Fruit fly (Drosophila melanogaster) whole organism, embryonic: Measurements from ENCODE around the gene mAChR-C.
A peak's percentile ranks its signal among the peaks of the same experiment; 100 is the strongest.

Experiments
- Atf6 ChIP-seq: fragments of 200-800 bp; sonication (Bioruptor generic); IDR thresholded peaks from 2 replicates; pipeline ENCODE4 v1.3.6; 2022; ENCODE audit warnings: missing biosample characterization, missing genetic modification characterization
- Awh ChIP-seq: fragments of 200-800 bp; sonication (Bioruptor generic); IDR thresholded peaks from 2 replicates; pipeline ENCODE4, ENCODE4 v1.3.6; 2022; ENCODE audit warnings: missing biosample characterization, missing genetic modification characterization
- BtbVII ChIP-seq: fragments of 200-800 bp; sonication (Bioruptor generic); optimal IDR thresholded peaks from 3 replicates; lab custom pipeline; 2017; ENCODE audit warnings: missing biosample characterization, mild to moderate bottlenecking, missing genetic modification characterization
- CG10147 ChIP-seq: fragments of 200-800 bp; sonication (Bioruptor generic); optimal IDR thresholded peaks from 2 replicates; lab custom pipeline; 2019; ENCODE audit warnings: missing biosample characterization, mild to moderate bottlenecking, missing genetic modification characterization, moderate library complexity
- CG11247 ChIP-seq: fragments of 200-800 bp; sonication (Bioruptor generic); IDR thresholded peaks from 2 replicates; pipeline ENCODE4 v1.3.6; 2022; ENCODE audit warnings: missing biosample characterization, missing genetic modification characterization
- CG12391 ChIP-seq: fragments of 200-800 bp; sonication (Bioruptor generic); optimal IDR thresholded peaks from 3 replicates; lab custom pipeline; 2018; ENCODE audit warnings: missing biosample characterization, mild to moderate bottlenecking, missing genetic modification characterization, moderate library complexity
- CG15696 ChIP-seq: fragments of 200-800 bp; sonication (Bioruptor generic); optimal IDR thresholded peaks from 2 replicates; lab custom pipeline; 2019; ENCODE audit warnings: missing biosample characterization, mild to moderate bottlenecking, missing genetic modification characterization, moderate library complexity
- CG17612 ChIP-seq: fragments of 200-800 bp; sonication (Bioruptor generic); IDR thresholded peaks from 2 replicates; pipeline ENCODE4 v1.3.6; 2022; ENCODE audit warnings: missing biosample characterization, missing genetic modification characterization
- CG18619 ChIP-seq: fragments of 200-800 bp; sonication (Bioruptor generic); optimal IDR thresholded peaks from 3 replicates; lab custom pipeline; 2017; ENCODE audit warnings: missing biosample characterization, mild to moderate bottlenecking, missing genetic modification characterization
- CG18764 ChIP-seq: fragments of 200-800 bp; sonication (Bioruptor generic); optimal IDR thresholded peaks from 3 replicates; lab custom pipeline; 2016; ENCODE audit warnings: missing biosample characterization, missing genetic modification characterization
- CG2129 ChIP-seq: fragments of 200-800 bp; sonication (Bioruptor generic); IDR thresholded peaks from 2 replicates; pipeline ENCODE4 v1.3.6; 2022; ENCODE audit warnings: missing biosample characterization, missing genetic modification characterization; ENCODE audit not compliant: partially characterized antibody
- CG2678 ChIP-seq: fragments of 200-800 bp; sonication (Bioruptor generic); optimal IDR thresholded peaks from 3 replicates; lab custom pipeline; 2019; ENCODE audit warnings: missing biosample characterization, mild to moderate bottlenecking, missing genetic modification characterization, moderate library complexity
- CG3407 ChIP-seq: fragments of 200-800 bp; sonication (Bioruptor generic); optimal IDR thresholded peaks from 2 replicates; lab custom pipeline; 2018; ENCODE audit warnings: missing biosample characterization, mild to moderate bottlenecking, missing genetic modification characterization
- CG4730 ChIP-seq: fragments of 200-800 bp; sonication (Bioruptor generic); IDR thresholded peaks from 2 replicates; pipeline ENCODE4 v1.3.6; 2022; ENCODE audit warnings: missing biosample characterization, missing genetic modification characterization
- CG4854 ChIP-seq: fragments of 200-800 bp; sonication (Bioruptor generic); optimal IDR thresholded peaks from 2 replicates; lab custom pipeline; 2016; ENCODE audit warnings: missing biosample characterization, missing genetic modification characterization, inconsistent platforms
- CHES-1-like ChIP-seq: fragments of 200-800 bp; sonication (Bioruptor generic); optimal IDR thresholded peaks from 2 replicates; lab custom pipeline; 2016; ENCODE audit warnings: missing biosample characterization, missing genetic modification characterization
- CTCF ChIP-seq: fragments of 200-800 bp; sonication (Bioruptor generic); optimal IDR thresholded peaks from 2 replicates; lab custom pipeline; 2017; ENCODE audit warnings: missing biosample characterization, mild to moderate bottlenecking, missing genetic modification characterization, moderate library complexity
- CoRest ChIP-seq: fragments of 200-800 bp; sonication (Bioruptor generic); optimal IDR thresholded peaks from 3 replicates; lab custom pipeline; 2018; ENCODE audit warnings: missing biosample characterization, mild to moderate bottlenecking, missing genetic modification characterization, moderate library complexity
- CrebB ChIP-seq: fragments of 200-800 bp; sonication (Bioruptor generic); optimal IDR thresholded peaks from 3 replicates; lab custom pipeline; 2018; ENCODE audit warnings: missing biosample characterization, mild to moderate bottlenecking, missing genetic modification characterization
- Dip2 ChIP-seq: fragments of 200-800 bp; sonication (Bioruptor generic); IDR thresholded peaks from 2 replicates; pipeline ENCODE4 v1.3.6; 2022; ENCODE audit warnings: missing biosample characterization, missing genetic modification characterization
- Gsc ChIP-seq: fragments of 200-800 bp; sonication (Bioruptor generic); IDR thresholded peaks from 2 replicates; pipeline ENCODE4 v1.3.6; 2022; ENCODE audit warnings: missing biosample characterization, missing genetic modification characterization
- Hmr ChIP-seq: fragments of 200-800 bp; sonication (Bioruptor generic); optimal IDR thresholded peaks from 3 replicates; lab custom pipeline; 2017; ENCODE audit warnings: mild to moderate bottlenecking, missing biosample characterization, missing genetic modification reagents, missing genetic modification characterization
- Hr78 ChIP-seq, 2 experiments: fragments of 200-800 bp in 1 of 2; fragments of >200 bp in 1 of 2; sonication (Bioruptor generic) in 1 of 2; optimal IDR thresholded peaks; 2 replicates each; lab custom pipeline; 2017 to 2019; ENCODE audit warnings: missing biosample characterization in 2 of 2, missing genetic modification characterization in 2 of 2, mild to moderate bottlenecking in 1 of 2, moderate library complexity in 1 of 2
- Jarid2 ChIP-seq: fragments of 200-800 bp; sonication (Bioruptor generic); optimal IDR thresholded peaks from 3 replicates; lab custom pipeline; 2017; ENCODE audit warnings: mild to moderate bottlenecking, missing biosample characterization, missing genetic modification reagents, missing genetic modification characterization
- Kr ChIP-seq: fragments of 200-800 bp; sonication (Bioruptor generic); optimal IDR thresholded peaks from 2 replicates; lab custom pipeline; 2017; ENCODE audit warnings: missing biosample characterization, mild to moderate bottlenecking, missing genetic modification characterization
- Lim3 ChIP-seq: fragments of 200-800 bp; sonication (Bioruptor generic); IDR thresholded peaks from 2 replicates; pipeline ENCODE4 v1.3.6; 2022; ENCODE audit warnings: missing biosample characterization, missing genetic modification characterization
- Lpt ChIP-seq: fragments of >200 bp; optimal IDR thresholded peaks from 2 replicates; lab custom pipeline; 2018; ENCODE audit warnings: missing biosample characterization, missing genetic modification characterization
- Max ChIP-seq: fragments of 200-800 bp; sonication (Bioruptor generic); optimal IDR thresholded peaks from 2 replicates; lab custom pipeline; 2016; ENCODE audit warnings: missing biosample characterization, mild to moderate bottlenecking, missing genetic modification characterization
- NFAT ChIP-seq: fragments of 200-800 bp; sonication (Bioruptor generic); IDR thresholded peaks from 2 replicates; pipeline ENCODE4 v1.3.6; 2022; ENCODE audit warnings: missing biosample characterization, missing genetic modification characterization
- Sox102F ChIP-seq: fragments of 200-800 bp; sonication (Bioruptor generic); optimal IDR thresholded peaks from 2 replicates; lab custom pipeline; 2018; ENCODE audit warnings: missing biosample characterization, mild to moderate bottlenecking, missing genetic modification characterization, moderate library complexity
- Trl ChIP-seq, 3 experiments: fragments of >200 bp in 2 of 3; fragments of 200-800 bp in 1 of 3; sonication (Bioruptor generic) in 1 of 3; optimal IDR thresholded peaks; 2 replicates in 1 of 3; 3 replicates in 2 of 3; lab custom pipeline; 2016 to 2017; ENCODE audit warnings: missing biosample characterization in 1 of 3, missing genetic modification characterization in 1 of 3
- Vsx1 ChIP-seq: fragments of 200-800 bp; sonication (Bioruptor generic); optimal IDR thresholded peaks from 2 replicates; lab custom pipeline; 2017; ENCODE audit warnings: missing biosample characterization, mild to moderate bottlenecking, missing genetic modification characterization, missing genetic modification reagents
- bab2 ChIP-seq: fragments of 200-800 bp; sonication (Bioruptor generic); optimal IDR thresholded peaks from 2 replicates; lab custom pipeline; 2016; ENCODE audit warnings: missing biosample characterization, missing genetic modification characterization
- dpn ChIP-seq, 2 experiments: fragments of 200-800 bp; sonication (Bioruptor generic); optimal IDR thresholded peaks; 3 replicates each; lab custom pipeline; 2016; ENCODE audit warnings: missing biosample characterization in 2 of 2, missing genetic modification characterization in 2 of 2
- ems ChIP-seq: fragments of 200-800 bp; sonication (Bioruptor generic); optimal IDR thresholded peaks from 3 replicates; lab custom pipeline; 2016; ENCODE audit warnings: missing biosample characterization, missing genetic modification characterization
- ftz-f1 ChIP-seq: fragments of 200-800 bp; sonication (Bioruptor generic); optimal IDR thresholded peaks from 2 replicates; lab custom pipeline; 2016; ENCODE audit warnings: missing biosample characterization, missing genetic modification characterization
- grau ChIP-seq: fragments of 200-800 bp; optimal IDR thresholded peaks from 3 replicates; lab custom pipeline; 2019; ENCODE audit warnings: missing biosample characterization, mild to moderate bottlenecking, missing genetic modification characterization, moderate library complexity
- inv ChIP-seq: fragments of 200-800 bp; sonication (Bioruptor generic); IDR thresholded peaks from 2 replicates; pipeline ENCODE4 v1.3.6; 2022; ENCODE audit warnings: missing biosample characterization, missing genetic modification characterization; ENCODE audit not compliant: partially characterized antibody
- klu ChIP-seq: fragments of 200-800 bp; sonication (Bioruptor generic); IDR thresholded peaks from 2 replicates; pipeline ENCODE4 v1.3.6; 2022; ENCODE audit warnings: missing biosample characterization, missing genetic modification characterization
- lov ChIP-seq, 2 experiments: fragments of 200-800 bp in 1 of 2; fragments of >200 bp in 1 of 2; sonication (Bioruptor generic) in 1 of 2; IDR thresholded peaks in 1 of 2; optimal IDR thresholded peaks in 1 of 2; 2 replicates in 1 of 2; 3 replicates in 1 of 2; pipeline versions ENCODE4 v1.3.6 to Lab custom; 2017 to 2022; ENCODE audit warnings: missing biosample characterization in 1 of 2, missing genetic modification characterization in 1 of 2
- mam ChIP-seq: fragments of 200-800 bp; sonication (Bioruptor generic); optimal IDR thresholded peaks from 3 replicates; lab custom pipeline; 2016; ENCODE audit warnings: missing biosample characterization, missing genetic modification characterization
- mld ChIP-seq: fragments of 200-800 bp; sonication (Bioruptor generic); IDR thresholded peaks from 3 replicates; pipeline ENCODE4 v1.3.6; 2022; ENCODE audit warnings: missing biosample characterization, missing genetic modification characterization; ENCODE audit not compliant: partially characterized antibody
- nerfin-1 ChIP-seq: fragments of 200-800 bp; sonication (Bioruptor generic); optimal IDR thresholded peaks from 3 replicates; lab custom pipeline; 2019; ENCODE audit warnings: missing biosample characterization, mild to moderate bottlenecking, missing genetic modification characterization, moderate library complexity
- oc ChIP-seq: fragments of 200-800 bp; sonication (Bioruptor generic); optimal IDR thresholded peaks from 2 replicates; lab custom pipeline; 2018; ENCODE audit warnings: missing biosample characterization, mild to moderate bottlenecking, missing genetic modification characterization, moderate library complexity
- pho ChIP-seq: fragments of 200-800 bp; sonication (Bioruptor generic); optimal IDR thresholded peaks from 2 replicates; lab custom pipeline; 2016; ENCODE audit warnings: missing biosample characterization, missing genetic modification characterization
- slou ChIP-seq: fragments of 200-800 bp; sonication (Bioruptor generic); optimal IDR thresholded peaks from 3 replicates; lab custom pipeline; 2016; ENCODE audit warnings: missing biosample characterization, missing genetic modification characterization
- sug ChIP-seq: fragments of 200-800 bp; optimal IDR thresholded peaks from 2 replicates; lab custom pipeline; 2019; ENCODE audit warnings: missing biosample characterization, mild to moderate bottlenecking, missing genetic modification characterization, moderate library complexity
- tio ChIP-seq: fragments of 200-800 bp; sonication (Bioruptor generic); optimal IDR thresholded peaks from 2 replicates; lab custom pipeline; 2017; ENCODE audit warnings: missing biosample characterization, missing genetic modification characterization, inconsistent platforms
- tup ChIP-seq: fragments of 200-800 bp; sonication (Bioruptor generic); optimal IDR thresholded peaks from 2 replicates; lab custom pipeline; 2016; ENCODE audit warnings: missing biosample characterization, mild to moderate bottlenecking, missing genetic modification characterization, moderate library complexity

Gene mAChR-C

DNA sequence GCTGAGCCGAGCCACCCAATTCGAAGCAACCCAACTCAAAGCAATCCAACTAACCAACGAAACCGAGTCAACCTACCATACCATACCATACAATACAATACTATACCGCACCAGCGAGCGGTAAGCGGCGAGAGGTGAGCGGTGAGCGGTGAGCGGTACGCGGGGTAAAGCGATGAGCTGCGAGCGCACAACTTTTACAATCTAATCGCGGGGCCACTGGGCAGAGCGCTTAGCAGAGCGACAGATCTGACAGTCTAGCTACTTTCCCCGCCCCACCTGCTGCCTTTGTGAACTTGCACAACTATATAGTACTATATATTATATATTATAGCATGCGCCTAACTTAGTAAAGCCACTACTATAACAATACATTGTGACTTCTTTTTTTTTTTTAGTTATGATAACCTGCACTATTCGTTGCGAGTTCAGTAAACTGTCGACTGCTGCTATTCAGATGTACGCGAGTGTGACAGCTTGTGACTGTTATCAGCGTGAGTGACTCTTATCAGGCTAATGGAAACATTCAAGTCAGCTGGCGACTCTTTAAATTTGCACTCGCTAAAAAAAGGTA lies 31.7 kb downstream of the mAChR-C start (continued):
- TF ChIP-seq inv (GFP tag; lab: Robert Waterston, UW), result no peak
- TF ChIP-seq CG12391 (tag; lab: Kevin White, UChicago), result peak; percentile 62
- no peak for TF ChIP-seq CG10147 (GFP tag; lab: Kevin White, UChicago)
- TF ChIP-seq dpn (GFP tag; optimal IDR thresholded peaks at IDR 0.05; lab: Kevin White, UChicago), result peak in 1 of 2 experiments; percentile 6
- no peak for TF ChIP-seq CG4730 (GFP tag; lab: Robert Waterston, UW)
- TF ChIP-seq CG18764 (GFP tag; lab: Kevin White, UChicago), result no peak
- peak; percentile 60; the same call in 1 of the 2 replicates for TF ChIP-seq Atf6 (GFP tag; lab: Robert Waterston, UW)
- no peak for TF ChIP-seq CG11247 (GFP tag; lab: Robert Waterston, UW)
- TF ChIP-seq CoRest, result peak; percentile 18
- TF ChIP-seq Lpt, result no peak
- TF ChIP-seq Hmr, result peak; percentile 52
- no peak for TF ChIP-seq CG3407 (GFP tag; lab: Kevin White, UChicago)
- TF ChIP-seq CG17612 (GFP tag; lab: Robert Waterston, UW), result no peak
- TF ChIP-seq Dip2, result no peak
- TF ChIP-seq Max, result no peak
- TF ChIP-seq klu, result no peak
- TF ChIP-seq ftz-f1, result peak; percentile 36
- no peak; the same call in 1 of the 2 replicates for TF ChIP-seq NFAT (GFP tag; lab: Robert Waterston, UW)
- TF ChIP-seq CG2678 (tag; lab: Kevin White, UChicago), result peak; percentile 54
- no peak for TF ChIP-seq CG4854 (GFP tag; lab: Kevin White, UChicago)
- TF ChIP-seq BtbVII (GFP tag; lab: Kevin White, UChicago), result no peak
- TF ChIP-seq bab2, result no peak
- no peak for TF ChIP-seq CG15696
- peak; percentile 38 for TF ChIP-seq grau (tag; lab: Kevin White, UChicago)
- TF ChIP-seq nerfin-1 (tag; lab: Kevin White, UChicago), result no peak
- no peak for TF ChIP-seq tio
- TF ChIP-seq Hr78 (GFP tag; optimal IDR thresholded peaks at IDR 0.05; lab: Kevin White, UChicago), result peak in 1 of 2 experiments; percentile 6
- no peak for TF ChIP-seq ems
- peak; percentile 8 for TF ChIP-seq pho (GFP tag; lab: Kevin White, UChicago)
- TF ChIP-seq Vsx1 (GFP tag; lab: Kevin White, UChicago), result peak; percentile 87
- peak; percentile 77 for TF ChIP-seq sug
- TF ChIP-seq lov (optimal IDR thresholded peaks at IDR 0.05; lab: Kevin White, UChicago), result no peak
- no peak for TF ChIP-seq lov (GFP tag; IDR thresholded peaks at IDR 0.05; lab: Robert Waterston, UW)
- TF ChIP-seq CTCF, result no peak
- TF ChIP-seq Trl (optimal IDR thresholded peaks at IDR 0.05; lab: Kevin White, UChicago), result peak; percentile 22 to 53
- no peak for TF ChIP-seq Trl (GFP tag; optimal IDR thresholded peaks at IDR 0.05; lab: Kevin White, UChicago)
- TF ChIP-seq CHES-1-like (GFP tag; lab: Kevin White, UChicago), result no peak
- peak; percentile 46 for TF ChIP-seq CG18619
- peak; percentile 51 for TF ChIP-seq Sox102F (GFP tag; lab: Kevin White, UChicago)
- no peak for TF ChIP-seq slou (GFP tag; lab: Kevin White, UChicago)
- no peak for TF ChIP-seq CrebB (tag; lab: Kevin White, UChicago)
- no peak for TF ChIP-seq mam (GFP tag; lab: Kevin White, UChicago)
- peak; percentile 54 for TF ChIP-seq oc (tag; lab: Kevin White, UChicago)
- TF ChIP-seq tup (GFP tag; lab: Kevin White, UChicago), result no peak
- TF ChIP-seq Gsc (GFP tag; lab: Robert Waterston, UW), result no peak
- TF ChIP-seq Lim3, result no peak
- TF ChIP-seq Kr, result no peak
- peak; percentile 49; the same call in 1 of the 2 replicates for TF ChIP-seq Awh
- no peak for TF ChIP-seq CG2129 (GFP tag; lab: Robert Waterston, UW)
- no peak for TF ChIP-seq mld (GFP tag; lab: Robert Waterston, UW)
- TF ChIP-seq Jarid2 (GFP tag; lab: Kevin White, UChicago), result no peak
